Fruit fly (Drosophila melanogaster): ENCODE results near the gene nebu.
A peak's percentile ranks its signal among the peaks of the same experiment; 100 is the strongest.

Gene nebu

dm6 chr3L:12802443-12802865 is 40.5 kb downstream of the nebu start (continued):
- TF ChIP-seq CG13624 (GFP tag; optimal IDR thresholded peaks at IDR 0.05): peak; percentile 14
- no peak for TF ChIP-seq Opbp (GFP tag; IDR thresholded peaks at IDR 0.05; ENCODE audit: partially characterized antibody)
- TF ChIP-seq tap (tag; optimal IDR thresholded peaks at IDR 0.05): no peak
- no peak for TF ChIP-seq schlank (tag; optimal IDR thresholded peaks at IDR 0.05)
- TF ChIP-seq TFAM (GFP tag; optimal IDR thresholded peaks at IDR 0.05): no peak
- no peak for TF ChIP-seq CG14441 (GFP tag; IDR thresholded peaks at IDR 0.05)
- peak; percentile 23 for TF ChIP-seq CG10147 (GFP tag; optimal IDR thresholded peaks at IDR 0.05)
- peak; percentile 24 for TF ChIP-seq Fer1 (GFP tag; optimal IDR thresholded peaks at IDR 0.05)
- TF ChIP-seq CG3407 (GFP tag; optimal IDR thresholded peaks at IDR 0.05): no peak
- no peak for TF ChIP-seq CG8290 (GFP tag; optimal IDR thresholded peaks at IDR 0.05)
- TF ChIP-seq CG8290 (tag; optimal IDR thresholded peaks at IDR 0.05): peak in 1 of 2 experiments; percentile 67
- no peak for TF ChIP-seq kah (GFP tag; optimal IDR thresholded peaks at IDR 0.05)
- TF ChIP-seq repo (GFP tag; optimal IDR thresholded peaks at IDR 0.05): no peak
- TF ChIP-seq Dfd (GFP tag; optimal IDR thresholded peaks at IDR 0.05): no peak
- TF ChIP-seq ind (GFP tag; optimal IDR thresholded peaks at IDR 0.05): no peak
- TF ChIP-seq ab (GFP tag; optimal IDR thresholded peaks at IDR 0.05): no peak
- TF ChIP-seq CG12744 (GFP tag; optimal IDR thresholded peaks at IDR 0.05): peak; percentile 18
- TF ChIP-seq CrebB (tag; optimal IDR thresholded peaks at IDR 0.05): peak; percentile 3
- no peak for TF ChIP-seq CG6175 (GFP tag; IDR thresholded peaks at IDR 0.05)
- TF ChIP-seq ro (GFP tag; IDR thresholded peaks at IDR 0.05): no peak
- TF ChIP-seq Camta (GFP tag; optimal IDR thresholded peaks at IDR 0.05): no peak
- no peak for TF ChIP-seq CG9609 (GFP tag; optimal IDR thresholded peaks at IDR 0.05)
- TF ChIP-seq gce (GFP tag; IDR thresholded peaks at IDR 0.05): no peak
- TF ChIP-seq eyg (GFP tag; optimal IDR thresholded peaks at IDR 0.05): no peak
- TF ChIP-seq Tbp (GFP tag; optimal IDR thresholded peaks at IDR 0.05): no peak
- TF ChIP-seq CG3163 (GFP tag; optimal IDR thresholded peaks at IDR 0.05): no peak
- no peak for TF ChIP-seq sisA (GFP tag; IDR thresholded peaks at IDR 0.05)
- no peak for TF ChIP-seq CG34422 (GFP tag; IDR thresholded peaks at IDR 0.05)
- no peak for TF ChIP-seq jigr1 (GFP tag; IDR thresholded peaks at IDR 0.05)
- no peak for TF ChIP-seq CG14710 (tag; optimal IDR thresholded peaks at IDR 0.05)
- TF ChIP-seq sima (GFP tag; optimal IDR thresholded peaks at IDR 0.05): no peak
- TF ChIP-seq Gsc (GFP tag; IDR thresholded peaks at IDR 0.05): no peak
- peak; percentile 9 for TF ChIP-seq dmrt99B (tag; optimal IDR thresholded peaks at IDR 0.05)
- TF ChIP-seq CG9727 (GFP tag; optimal IDR thresholded peaks at IDR 0.05): no peak
- no peak for TF ChIP-seq hkb (optimal IDR thresholded peaks at IDR 0.05)
- TF ChIP-seq hkb (GFP tag; IDR thresholded peaks at IDR 0.05): peak; percentile 12; the same call in 1 of the 2 replicates
- peak; percentile 7 for TF ChIP-seq CHES-1-like (GFP tag; optimal IDR thresholded peaks at IDR 0.05)
- peak; percentile 9 for TF ChIP-seq CG15269 (tag; optimal IDR thresholded peaks at IDR 0.05)
- 0 out of 3 replicates have a peak, but pooled peaks have one; percentile 10 for TF ChIP-seq ci (GFP tag; IDR thresholded peaks at IDR 0.05)
- no peak for TF ChIP-seq Sox100B (GFP tag; optimal IDR thresholded peaks at IDR 0.05)
- peak; percentile 16 for TF ChIP-seq gcm2 (GFP tag; optimal IDR thresholded peaks at IDR 0.05)
- TF ChIP-seq CG4282 (GFP tag; optimal IDR thresholded peaks at IDR 0.05): no peak
- TF ChIP-seq CG11696 (GFP tag; IDR thresholded peaks at IDR 0.05): no peak
- TF ChIP-seq CG17568 (GFP tag; optimal IDR thresholded peaks at IDR 0.05): peak; percentile 15
- TF ChIP-seq insv (GFP tag; optimal IDR thresholded peaks at IDR 0.05): peak in 1 of 2 experiments; percentile 22
- TF ChIP-seq Lim3 (GFP tag; IDR thresholded peaks at IDR 0.05): no peak
- no peak for TF ChIP-seq Optix (GFP tag; IDR thresholded peaks at IDR 0.05)
- no peak for TF ChIP-seq CG32532 (GFP tag; IDR thresholded peaks at IDR 0.05)
- TF ChIP-seq Hmr (GFP tag; optimal IDR thresholded peaks at IDR 0.05): peak; percentile 6
- no peak for TF ChIP-seq lilli (GFP tag; optimal IDR thresholded peaks at IDR 0.05)
- TF ChIP-seq CG15073 (GFP tag; optimal IDR thresholded peaks at IDR 0.05): no peak
- no peak for TF ChIP-seq stwl (tag; optimal IDR thresholded peaks at IDR 0.05)
- TF ChIP-seq disco-r (GFP tag; optimal IDR thresholded peaks at IDR 0.05): no peak
